Fruit fly (Drosophila melanogaster): ENCODE results near the gene Tl.

dm6 chr3R:26882230-26883014 is 83.6 kb downstream of the Tl start:
- TF ChIP-seq CTCF (optimal IDR thresholded peaks at IDR 0.05) (no peak), CG8478 (optimal IDR thresholded peaks at IDR 0.05) (no peak)

Data from S2 (cell line).